Fruit fly (Drosophila melanogaster) whole organism, prepupa: ENCODE results near the gene PIG-K.

ENCODE experiments used
- Blimp-1 ChIP-seq: fragments of 200-800 bp; sonication (Bioruptor generic); optimal IDR thresholded peaks from 3 replicates; lab custom pipeline; 2017; ENCODE audit warnings: missing biosample characterization, missing genetic modification characterization, mild to moderate bottlenecking, moderate library complexity, missing genetic modification reagents
- CG10631 ChIP-seq: fragments of 200-800 bp; sonication (Bioruptor generic); optimal IDR thresholded peaks from 2 replicates; lab custom pipeline; 2016; ENCODE audit warnings: missing biosample characterization, missing genetic modification characterization
- CG10669 ChIP-seq: fragments of 200-800 bp; sonication (Bioruptor generic); optimal IDR thresholded peaks from 3 replicates; lab custom pipeline; 2018; ENCODE audit warnings: missing biosample characterization, mild to moderate bottlenecking, missing genetic modification characterization, moderate library complexity
- CG11294 ChIP-seq: fragments of 200-800 bp; sonication (Bioruptor generic); IDR thresholded peaks from 2 replicates; pipeline ENCODE4 v1.3.6; 2022; ENCODE audit warnings: missing biosample characterization, missing genetic modification characterization
- CG11902 ChIP-seq: fragments of 200-800 bp; sonication (Bioruptor generic); optimal IDR thresholded peaks from 3 replicates; lab custom pipeline; 2016; ENCODE audit warnings: missing biosample characterization, missing genetic modification characterization
- CG15336 ChIP-seq: fragments of 200-800 bp; sonication (Bioruptor generic); IDR thresholded peaks from 2 replicates; pipeline ENCODE4 v1.3.6; 2022; ENCODE audit warnings: missing biosample characterization, missing genetic modification characterization
- CG1621 ChIP-seq: fragments of 200-800 bp; sonication (Bioruptor generic); optimal IDR thresholded peaks from 3 replicates; lab custom pipeline; 2018; ENCODE audit warnings: missing biosample characterization, mild to moderate bottlenecking, missing genetic modification characterization
- CG16779 ChIP-seq: fragments of 200-800 bp; sonication (Bioruptor generic); optimal IDR thresholded peaks from 3 replicates; lab custom pipeline; 2017; ENCODE audit warnings: missing biosample characterization, mild to moderate bottlenecking, missing genetic modification characterization
- CG3032 ChIP-seq: fragments of 200-800 bp; optimal IDR thresholded peaks from 2 replicates; lab custom pipeline; 2019; ENCODE audit warnings: missing biosample characterization, mild to moderate bottlenecking, missing genetic modification characterization, moderate library complexity
- CG31627 ChIP-seq: fragments of 200-800 bp; sonication (Bioruptor generic); optimal IDR thresholded peaks from 3 replicates; lab custom pipeline; 2016; ENCODE audit warnings: missing biosample characterization, missing genetic modification characterization
- CG34406 ChIP-seq: fragments of 200-800 bp; sonication (Bioruptor generic); optimal IDR thresholded peaks from 3 replicates; lab custom pipeline; 2016; ENCODE audit warnings: missing biosample characterization, missing genetic modification characterization
- CG3919 ChIP-seq: fragments of 200-800 bp; sonication (Bioruptor generic); optimal IDR thresholded peaks from 3 replicates; lab custom pipeline; 2016; ENCODE audit warnings: missing biosample characterization, missing genetic modification characterization
- CG4318 ChIP-seq: fragments of 200-800 bp; sonication (Bioruptor generic); optimal IDR thresholded peaks from 3 replicates; lab custom pipeline; 2017; ENCODE audit warnings: missing biosample characterization, mild to moderate bottlenecking, missing genetic modification characterization
- CG6163 ChIP-seq: fragments of 200-800 bp; sonication (Bioruptor generic); IDR thresholded peaks from 3 replicates; pipeline ENCODE4 v1.3.6; 2022; ENCODE audit warnings: missing biosample characterization, missing genetic modification characterization
- CG6792 ChIP-seq: fragments of 200-800 bp; sonication (Bioruptor generic); optimal IDR thresholded peaks from 3 replicates; lab custom pipeline; 2016; ENCODE audit warnings: missing biosample characterization, missing genetic modification characterization
- CG6854 ChIP-seq: fragments of 200-800 bp; sonication (Bioruptor generic); optimal IDR thresholded peaks from 2 replicates; lab custom pipeline; 2017; ENCODE audit warnings: missing biosample characterization, mild to moderate bottlenecking, missing genetic modification characterization
- CG7368 ChIP-seq: fragments of 200-800 bp; sonication (Bioruptor generic); optimal IDR thresholded peaks from 3 replicates; lab custom pipeline; 2016; ENCODE audit warnings: missing biosample characterization, missing genetic modification characterization
- CG8119 ChIP-seq: fragments of 200-800 bp; sonication (Bioruptor generic); IDR thresholded peaks from 3 replicates; pipeline ENCODE4 v1.3.6; 2022; ENCODE audit warnings: missing biosample characterization, missing genetic modification characterization
- CG8632 ChIP-seq: fragments of 200-800 bp; sonication (Bioruptor generic); optimal IDR thresholded peaks from 3 replicates; lab custom pipeline; 2016; ENCODE audit warnings: missing biosample characterization, missing genetic modification characterization
- CG9139 ChIP-seq: fragments of 200-800 bp; sonication (Bioruptor generic); optimal IDR thresholded peaks from 3 replicates; lab custom pipeline; 2017; ENCODE audit warnings: missing biosample characterization, mild to moderate bottlenecking, missing genetic modification characterization
- Eip75B ChIP-seq: fragments of 200-800 bp; sonication (Bioruptor generic); optimal IDR thresholded peaks from 3 replicates; lab custom pipeline; 2016; ENCODE audit warnings: missing biosample characterization, missing genetic modification characterization
- Eip78C ChIP-seq: fragments of 200-800 bp; sonication (Bioruptor generic); peaks from one replicate; lab custom pipeline; 2016; ENCODE audit warnings: missing biosample characterization, missing genetic modification characterization
- Eip93F ChIP-seq: fragments of 200-800 bp; sonication (Bioruptor generic); optimal IDR thresholded peaks from 2 replicates; lab custom pipeline; 2016; ENCODE audit warnings: missing biosample characterization, mild to moderate bottlenecking, missing genetic modification characterization
- Ets21C ChIP-seq: fragments of 200-800 bp; sonication (Bioruptor generic); optimal IDR thresholded peaks from 3 replicates; lab custom pipeline; 2016; ENCODE audit warnings: missing biosample characterization, missing genetic modification characterization
- Gug ChIP-seq: fragments of 200-800 bp; sonication (Bioruptor generic); IDR thresholded peaks from 2 replicates; pipeline ENCODE4 v1.3.6; 2022; ENCODE audit warnings: missing biosample characterization, missing genetic modification characterization
- Hr38 ChIP-seq: sonication (Bioruptor generic); optimal IDR thresholded peaks from 2 replicates; lab custom pipeline; 2016; ENCODE audit warnings: missing biosample characterization, missing genetic modification characterization
- Hr39 ChIP-seq: fragments of 200-800 bp; sonication (Bioruptor generic); optimal IDR thresholded peaks from 2 replicates; lab custom pipeline; 2016; ENCODE audit warnings: missing biosample characterization, missing genetic modification characterization
- Hr4 ChIP-seq: fragments of 200-800 bp; sonication (Bioruptor generic); optimal IDR thresholded peaks from 3 replicates; lab custom pipeline; 2016; ENCODE audit warnings: missing biosample characterization, missing genetic modification characterization
- OdsH ChIP-seq: fragments of 200-800 bp; sonication (Bioruptor generic); optimal IDR thresholded peaks from 3 replicates; lab custom pipeline; 2016; ENCODE audit warnings: missing biosample characterization, missing genetic modification characterization
- Smox ChIP-seq: fragments of 200-800 bp; sonication (Bioruptor generic); optimal IDR thresholded peaks from 3 replicates; lab custom pipeline; 2016; ENCODE audit warnings: missing biosample characterization, missing genetic modification characterization
- Sox102F ChIP-seq: fragments of 200-800 bp; sonication (Bioruptor generic); optimal IDR thresholded peaks from 2 replicates; lab custom pipeline; 2016; ENCODE audit warnings: missing biosample characterization, mild to moderate bottlenecking, missing genetic modification characterization
- Sox14 ChIP-seq: fragments of 200-800 bp; sonication (Bioruptor generic); optimal IDR thresholded peaks from 3 replicates; lab custom pipeline; 2016; ENCODE audit warnings: missing biosample characterization, missing genetic modification characterization
- Sox15 ChIP-seq: fragments of 200-800 bp; sonication (Bioruptor generic); optimal IDR thresholded peaks from 3 replicates; lab custom pipeline; 2016; ENCODE audit warnings: missing biosample characterization, missing genetic modification characterization
- acj6 ChIP-seq: fragments of 200-800 bp; sonication (Bioruptor generic); optimal IDR thresholded peaks from 3 replicates; lab custom pipeline; 2016; ENCODE audit warnings: missing biosample characterization, missing genetic modification characterization
- dac ChIP-seq: fragments of 200-800 bp; sonication (Bioruptor generic); optimal IDR thresholded peaks from 2 replicates; lab custom pipeline; 2017; ENCODE audit warnings: missing biosample characterization, mild to moderate bottlenecking, missing genetic modification characterization
- dsx ChIP-seq: fragments of 200-800 bp; optimal IDR thresholded peaks from 3 replicates; lab custom pipeline; 2019; ENCODE audit warnings: missing biosample characterization, mild to moderate bottlenecking, missing genetic modification characterization, moderate library complexity; ENCODE audit not compliant: poor library complexity, severe bottlenecking
- eg ChIP-seq: fragments of 200-800 bp; sonication (Bioruptor generic); IDR thresholded peaks from 3 replicates; pipeline ENCODE4 v1.3.6; 2022; ENCODE audit warnings: missing biosample characterization, missing genetic modification characterization
- fd59A ChIP-seq: fragments of 200-800 bp; sonication (Bioruptor generic); optimal IDR thresholded peaks from 2 replicates; lab custom pipeline; 2017; ENCODE audit warnings: missing biosample characterization, mild to moderate bottlenecking, missing genetic modification characterization, missing genetic modification reagents
- fd85E ChIP-seq: fragments of 200-800 bp; sonication (Bioruptor generic); optimal IDR thresholded peaks from 3 replicates; lab custom pipeline; 2016; ENCODE audit warnings: missing biosample characterization, missing genetic modification characterization
- fkh ChIP-seq: fragments of 200-800 bp; sonication (Bioruptor generic); optimal IDR thresholded peaks from 3 replicates; lab custom pipeline; 2017; ENCODE audit warnings: missing biosample characterization, mild to moderate bottlenecking, missing genetic modification characterization, moderate library complexity
- lz ChIP-seq: fragments of 200-800 bp; sonication (Bioruptor generic); optimal IDR thresholded peaks from 3 replicates; lab custom pipeline; 2016; ENCODE audit warnings: missing biosample characterization, missing genetic modification characterization
- net ChIP-seq: fragments of 200-800 bp; sonication (Bioruptor generic); optimal IDR thresholded peaks from 3 replicates; lab custom pipeline; 2016; ENCODE audit warnings: missing biosample characterization, missing genetic modification characterization
- pdm3 ChIP-seq: fragments of 200-800 bp; sonication (Bioruptor generic); optimal IDR thresholded peaks from 3 replicates; lab custom pipeline; 2016; ENCODE audit warnings: missing biosample characterization, missing genetic modification characterization
- salr ChIP-seq, 2 experiments: fragments of 200-800 bp; sonication (Bioruptor generic); optimal IDR thresholded peaks; 3 replicates each; lab custom pipeline; 2016 to 2018; ENCODE audit warnings: missing biosample characterization in 2 of 2, missing genetic modification characterization in 2 of 2, mild to moderate bottlenecking in 1 of 2
- spab ChIP-seq: fragments of 200-800 bp; sonication (Bioruptor generic); optimal IDR thresholded peaks from 2 replicates; lab custom pipeline; 2017; ENCODE audit warnings: missing biosample characterization, mild to moderate bottlenecking, missing genetic modification characterization, missing genetic modification reagents
- ss ChIP-seq, 2 experiments: fragments of 200-800 bp; sonication (Bioruptor generic); optimal IDR thresholded peaks; 2 replicates in 1 of 2; 3 replicates in 1 of 2; lab custom pipeline; 2017 to 2018; ENCODE audit warnings: mild to moderate bottlenecking in 2 of 2, missing biosample characterization in 2 of 2, missing genetic modification characterization in 2 of 2, moderate library complexity in 1 of 2
- svp ChIP-seq: fragments of 200-800 bp; sonication (Bioruptor generic); peaks from one replicate; lab custom pipeline; 2016; ENCODE audit warnings: missing biosample characterization, missing genetic modification characterization
- topi ChIP-seq: fragments of 200-800 bp; sonication (Bioruptor generic); optimal IDR thresholded peaks from 3 replicates; lab custom pipeline; 2016; ENCODE audit warnings: missing biosample characterization, missing genetic modification characterization
- vri ChIP-seq: fragments of 200-800 bp; sonication (Bioruptor generic); optimal IDR thresholded peaks from 3 replicates; lab custom pipeline; 2016; ENCODE audit warnings: missing biosample characterization, mild to moderate bottlenecking, missing genetic modification characterization

Gene PIG-K

dm6 chrX:2009453-2010009, 367 bp upstream of the PIG-K start (continued):
- TF ChIP-seq Sox14 (peak; percentile 59), Eip93F (GFP tag; lab: Kevin White, UChicago) (peak; percentile 74), eg (GFP tag; lab: Robert Waterston, UW) (peak; percentile 64), topi (GFP tag; lab: Kevin White, UChicago) (peak; percentile 81), CG6792 (GFP tag; lab: Kevin White, UChicago) (peak; percentile 61), vri (GFP tag; lab: Kevin White, UChicago) (peak; percentile 18), salr (GFP tag; optimal IDR thresholded peaks at IDR 0.05; lab: Kevin White, UChicago) (peak; percentile 13 to 80), svp (GFP tag; lab: Kevin White, UChicago) (peak; percentile 85), CG9139 (GFP tag; lab: Kevin White, UChicago) (no peak), dsx (GFP tag; lab: Kevin White, UChicago) (peak; percentile 44), CG10669 (GFP tag; lab: Kevin White, UChicago) (peak; percentile 63), Sox102F (GFP tag; lab: Kevin White, UChicago) (peak; percentile 67), lz (peak; percentile 81), net (GFP tag; lab: Kevin White, UChicago) (peak; percentile 79), Gug (GFP tag; lab: Robert Waterston, UW) (peak; percentile 41; the same call in 1 of the 2 replicates), Eip78C (peak; percentile 90), CG6163 (GFP tag; lab: Robert Waterston, UW) (peak; percentile 50), Blimp-1 (GFP tag; lab: Kevin White, UChicago) (peak; percentile 42), CG7368 (GFP tag; lab: Kevin White, UChicago) (peak; percentile 7), Sox15 (GFP tag; lab: Kevin White, UChicago) (peak; percentile 72), fkh (GFP tag; lab: Kevin White, UChicago) (peak; percentile 31), CG31627 (GFP tag; lab: Kevin White, UChicago) (peak; percentile 71)
- TF ChIP-seq, all 60 proteins: peak for 53

- TF ChIP-seq CG15336 (GFP tag; lab: Robert Waterston, UW) (no peak), CG8119 (GFP tag; lab: Robert Waterston, UW) (no peak), CG8632 (peak; percentile 31), Blimp-1 (GFP tag; lab: Kevin White, UChicago) (peak; percentile 20), CG4318 (no peak), Gug (GFP tag; lab: Robert Waterston, UW) (no peak), CG11294 (GFP tag; lab: Robert Waterston, UW) (no peak), pdm3 (GFP tag; lab: Kevin White, UChicago) (no peak), Eip93F (GFP tag; lab: Kevin White, UChicago) (no peak), dac (GFP tag; lab: Kevin White, UChicago) (peak; percentile 36), CG6854 (GFP tag; lab: Kevin White, UChicago) (peak; percentile 76), fd59A (GFP tag; lab: Kevin White, UChicago) (no peak), fd85E (no peak), acj6 (peak; percentile 31), CG3919 (GFP tag; lab: Kevin White, UChicago) (peak; percentile 71), CG10631 (no peak), Eip75B (GFP tag; lab: Kevin White, UChicago) (no peak), ss (GFP tag; optimal IDR thresholded peaks at IDR 0.05; lab: Kevin White, UChicago) (peak in 1 of 2 experiments; percentile 52), Smox (GFP tag; lab: Kevin White, UChicago) (peak; percentile 33), Hr38 (GFP tag; lab: Kevin White, UChicago) (no peak), CG3032 (tag; lab: Kevin White, UChicago) (no peak), CG16779 (tag; lab: Kevin White, UChicago) (no peak), Hr4 (GFP tag; lab: Kevin White, UChicago) (no peak), fkh (GFP tag; lab: Kevin White, UChicago) (no peak), Hr39 (GFP tag; lab: Kevin White, UChicago) (no peak), CG11902 (GFP tag; lab: Kevin White, UChicago) (no peak), net (GFP tag; lab: Kevin White, UChicago) (peak; percentile 61), lz (peak; percentile 61), Ets21C (GFP tag; lab: Kevin White, UChicago) (no peak), OdsH (GFP tag; lab: Kevin White, UChicago) (no peak), CG6163 (GFP tag; lab: Robert Waterston, UW) (peak; percentile 66; the same call in 2 of the 3 replicates), spab (peak; percentile 7), CG1621 (tag; lab: Kevin White, UChicago) (peak; percentile 16), topi (GFP tag; lab: Kevin White, UChicago) (peak; percentile 47), CG34406 (peak; percentile 51), CG7368 (GFP tag; lab: Kevin White, UChicago) (peak; percentile 40)
Measured at dm6 chrX:2005840-2006239, 3.3 kb downstream of the PIG-K start.
